Worm (Caenorhabditis elegans) whole organism, young adult: ENCODE measurements around the gene npax-4.

ENCODE experiments used
- F57A8.1 ChIP-seq: fragments of 200-800 bp; sonication (Bioruptor generic); optimal IDR thresholded peaks from 2 replicates; lab custom pipeline; 2018; ENCODE audit warnings: mild to moderate bottlenecking, missing genetic modification characterization, moderate library complexity, missing compliant biosample characterization
- Y79H2A.3 ChIP-seq: fragments of 200-800 bp; sonication (Bioruptor generic); conservative IDR thresholded peaks from 2 replicates; pipeline ENCODE4 v1.3.6; 2022; ENCODE audit warnings: missing genetic modification reagents, missing genetic modification characterization, missing compliant biosample characterization
- pbrm-1 ChIP-seq: fragments of 200-800 bp; sonication (Bioruptor generic); IDR thresholded peaks from 2 replicates; pipeline ENCODE4 v1.3.6; 2022; ENCODE audit warnings: missing genetic modification reagents, missing genetic modification characterization, missing compliant biosample characterization
- pha-4 ChIP-seq: fragments of 150-350 bp; sonication (generic microtip); optimal IDR thresholded peaks from 2 replicates; lab custom pipeline; 2014; ENCODE audit warnings: missing biosample characterization, missing genetic modification reagents, missing genetic modification characterization
- sea-2 ChIP-seq: fragments of 200-800 bp; sonication (Bioruptor generic); IDR thresholded peaks from 2 replicates; pipeline ENCODE4 v1.3.6; 2022; ENCODE audit warnings: missing genetic modification characterization, missing compliant biosample characterization

DNA sequence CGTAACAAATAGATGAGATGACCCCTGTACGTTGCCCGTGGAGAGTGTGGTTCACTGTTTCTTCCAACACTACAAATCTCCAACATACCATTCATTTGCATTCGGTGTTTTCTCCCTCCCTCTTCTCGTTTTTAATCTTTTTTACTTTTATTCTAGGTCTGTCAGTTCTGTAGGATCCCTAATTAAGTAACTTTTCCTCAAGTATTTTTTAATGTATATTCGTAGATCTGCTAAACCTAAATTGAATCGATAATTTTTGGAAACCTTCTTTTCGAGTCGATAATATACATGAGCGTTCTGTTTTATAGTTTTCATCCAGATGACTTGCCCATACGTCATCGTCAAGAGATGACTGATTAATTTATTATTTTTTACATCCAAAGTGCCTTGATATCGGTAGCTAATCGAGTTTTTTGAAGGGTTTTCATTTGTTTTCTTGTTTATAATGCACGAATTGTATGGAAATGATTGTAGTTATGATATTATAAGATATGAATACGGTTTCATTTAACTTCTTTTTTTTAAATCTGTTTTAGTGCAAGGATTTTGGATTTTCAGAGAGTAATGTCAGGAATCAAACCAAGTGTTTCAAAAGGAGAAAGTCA, 39.4 kb downstream of the npax-4 start, which contains the start of the genes T28C6.11 and T11B7.1:
- TF ChIP-seq F57A8.1 (GFP tag; lab: Kevin White, UChicago) (no peak), Y79H2A.3 (GFP tag; lab: Robert Waterston, UW) (no peak), sea-2 (GFP tag; lab: Robert Waterston, UW) (no peak), pha-4 (tag; lab: Kevin White, UChicago) (no peak), pbrm-1 (GFP tag; lab: Robert Waterston, UW) (no peak)
